Worm (Caenorhabditis elegans) whole organism, L4/young adult: ENCODE data around the gene ZC404.16.

Experiments used
- W03F9.2 ChIP-seq: fragments of 150-350 bp; optimal IDR thresholded peaks from 2 replicates; lab custom pipeline; 2014; ENCODE audit warnings: missing biosample characterization, missing genetic modification characterization
- dao-5 ChIP-seq: sonication (generic microtip); optimal IDR thresholded peaks from 2 replicates; lab custom pipeline; 2016; ENCODE audit warnings: missing genotype, missing genetic modification characterization, moderate library complexity, missing compliant biosample characterization
- him-1 ChIP-seq: sonication (generic microtip); optimal IDR thresholded peaks from 2 replicates; lab custom pipeline; 2016; ENCODE audit warnings: missing genotype, missing genetic modification reagents, missing genetic modification characterization, missing compliant biosample characterization

- TF ChIP-seq him-1 (tag; lab: Kevin White, UChicago) (no peak), dao-5 (tag; lab: Kevin White, UChicago) (no peak), W03F9.2 (no peak)
Observed at ce11 chrV:6792973-6793372, 19.3 kb upstream of the ZC404.16 start.
